Fruit fly (Drosophila melanogaster): Measurements from ENCODE around the gene caup.

- TF ChIP-seq CG7101 (tag; optimal IDR thresholded peaks at IDR 0.05) (no peak), toe (GFP tag; optimal IDR thresholded peaks at IDR 0.05) (no peak), CG5204 (GFP tag; optimal IDR thresholded peaks at IDR 0.05) (no peak), CG1620 (GFP tag; optimal IDR thresholded peaks at IDR 0.05) (no peak), kay (GFP tag; ENCODE audit: borderline replicate concordance) (no peak), cic (GFP tag; optimal IDR thresholded peaks at IDR 0.05) (no peak), Crg-1 (GFP tag; optimal IDR thresholded peaks at IDR 0.05) (no peak), Hr96 (GFP tag; optimal IDR thresholded peaks at IDR 0.05) (no peak)
These were observed 21.2 kb upstream of the caup start for dm6 chr3L:12588237-12588636.

Data from whole organism, adult.